Worm (Caenorhabditis elegans) whole organism, L4 larva: ENCODE results near the gene F14H3.5.

Experiments
- F10B5.3 ChIP-seq: sonication (generic microtip); optimal IDR thresholded peaks from 2 replicates; lab custom pipeline; 2016; ENCODE audit warnings: mild to moderate bottlenecking, missing genetic modification characterization, missing compliant biosample characterization
- F26F4.8 ChIP-seq: fragments of 200-800 bp; sonication (Bioruptor generic); conservative IDR thresholded peaks from 2 replicates; pipeline ENCODE4 v1.3.6; 2022; ENCODE audit warnings: missing genetic modification characterization, missing compliant biosample characterization
- F44E2.7 ChIP-seq: fragments of 200-800 bp; sonication (Bioruptor generic); IDR thresholded peaks from 2 replicates; pipeline ENCODE4 v2.1.2; 2022; ENCODE audit warnings: missing genetic modification characterization, missing compliant biosample characterization
- R02D3.7 ChIP-seq: fragments of 150-350 bp; sonication (generic microtip); optimal IDR thresholded peaks from 3 replicates; lab custom pipeline; 2014; ENCODE audit warnings: missing biosample characterization, missing genetic modification characterization
- T20F7.1 ChIP-seq: fragments of 200-800 bp; sonication (Bioruptor generic); optimal IDR thresholded peaks from 2 replicates; lab custom pipeline; 2018; ENCODE audit warnings: mild to moderate bottlenecking, missing genetic modification characterization, missing compliant biosample characterization
- Y48G9A.11 ChIP-seq: fragments of 200-800 bp; sonication (Bioruptor generic); IDR thresholded peaks from 2 replicates; pipeline ENCODE4 v1.3.6; 2022; ENCODE audit warnings: missing genetic modification reagents, missing genetic modification characterization, missing compliant biosample characterization
- Y75B8A.6 ChIP-seq: fragments of 200-800 bp; sonication (Bioruptor generic); IDR thresholded peaks from 2 replicates; pipeline ENCODE4 v1.3.6; 2022; ENCODE audit warnings: missing genetic modification reagents, missing genetic modification characterization, missing compliant biosample characterization
- aha-1 ChIP-seq: fragments of 150-350 bp; peaks from one replicate; lab custom pipeline; 2014; ENCODE audit warnings: missing biosample characterization, missing genetic modification characterization
- ama-1 ChIP-seq: fragments of 150-350 bp; optimal IDR thresholded peaks from 2 replicates; lab custom pipeline; 2014; ENCODE audit warnings: inconsistent platforms, mixed read lengths
- arid-1 ChIP-seq: fragments of 200-800 bp; sonication (Bioruptor generic); conservative IDR thresholded peaks from 2 replicates; pipeline ENCODE4 v1.3.6; 2022; ENCODE audit warnings: missing genetic modification reagents, missing genetic modification characterization, missing compliant biosample characterization
- ceh-20 ChIP-seq: fragments of 200-800 bp; sonication (Bioruptor generic); IDR thresholded peaks from 2 replicates; pipeline ENCODE4 v1.3.6; 2022; ENCODE audit warnings: missing genetic modification reagents, missing genetic modification characterization, missing compliant biosample characterization
- ceh-62 ChIP-seq: sonication (generic microtip); optimal IDR thresholded peaks from 2 replicates; lab custom pipeline; 2017; ENCODE audit warnings: missing biosample characterization, missing genetic modification characterization
- ctbp-1 ChIP-seq: fragments of 200-800 bp; sonication (Bioruptor generic); IDR thresholded peaks from 2 replicates; pipeline ENCODE4 v1.3.6; 2022; ENCODE audit warnings: missing genetic modification reagents, missing genetic modification characterization, missing compliant biosample characterization
- daf-12 ChIP-seq: fragments of 150-350 bp; optimal IDR thresholded peaks from 2 replicates; lab custom pipeline; 2014; ENCODE audit warnings: missing biosample characterization, missing genetic modification reagents, missing genetic modification characterization
- dmd-6 ChIP-seq: fragments of 200-800 bp; sonication (Bioruptor generic); IDR thresholded peaks from 2 replicates; pipeline ENCODE4 v1.3.6; 2022; ENCODE audit warnings: missing genetic modification reagents, missing genetic modification characterization, missing compliant biosample characterization
- dmd-9 ChIP-seq: fragments of 200-800 bp; sonication (Bioruptor generic); IDR thresholded peaks from 2 replicates; pipeline ENCODE4 v1.3.6; 2022; ENCODE audit warnings: missing genetic modification reagents, missing genetic modification characterization, missing compliant biosample characterization
- duxl-1 ChIP-seq: sonication (generic microtip); optimal IDR thresholded peaks from 2 replicates; lab custom pipeline; 2016; ENCODE audit warnings: mild to moderate bottlenecking, missing genetic modification characterization, moderate library complexity, missing compliant biosample characterization; ENCODE audit not compliant: poor library complexity
- dve-1 ChIP-seq: sonication (generic microtip); optimal IDR thresholded peaks from 2 replicates; lab custom pipeline; 2017; ENCODE audit warnings: antibody characterized with exemption, mild to moderate bottlenecking, missing genetic modification characterization, missing compliant biosample characterization; ENCODE audit not compliant: insufficient read depth
- fos-1 ChIP-seq: fragments of 150-350 bp; optimal IDR thresholded peaks from 2 replicates; lab custom pipeline; 2014; ENCODE audit warnings: missing biosample characterization, missing genetic modification characterization
- hlh-30 ChIP-seq: sonication (generic microtip); optimal IDR thresholded peaks from 2 replicates; lab custom pipeline; 2017; ENCODE audit warnings: antibody characterized with exemption, mild to moderate bottlenecking, missing genetic modification characterization, missing compliant biosample characterization; ENCODE audit not compliant: insufficient read depth
- jun-1 ChIP-seq: fragments of 150-350 bp; optimal IDR thresholded peaks from 2 replicates; lab custom pipeline; 2014; ENCODE audit warnings: missing biosample characterization, missing genetic modification reagents, missing genetic modification characterization
- lin-1 ChIP-seq: fragments of 200-800 bp; sonication (Bioruptor generic); IDR thresholded peaks from 2 replicates; pipeline ENCODE4 v1.3.6; 2022; ENCODE audit warnings: missing genetic modification reagents, missing genetic modification characterization, missing compliant biosample characterization
- lin-15B ChIP-seq: fragments of 150-350 bp; sonication (generic microtip); optimal IDR thresholded peaks from 3 replicates; lab custom pipeline; 2014; ENCODE audit warnings: missing biosample characterization, missing genetic modification characterization
- lir-3 ChIP-seq: sonication (generic microtip); optimal IDR thresholded peaks from 2 replicates; lab custom pipeline; 2016; ENCODE audit warnings: mild to moderate bottlenecking, missing genetic modification characterization, missing compliant biosample characterization
- madf-5 ChIP-seq, 2 experiments: fragments of 200-800 bp; sonication (Bioruptor generic); IDR thresholded peaks; 2 replicates each; pipeline ENCODE4 v1.3.6; 2022; ENCODE audit warnings: missing compliant biosample characterization in 2 of 2, missing genetic modification characterization in 2 of 2
- mdl-1 ChIP-seq, 2 experiments: fragments of 150-350 bp in 1 of 2; sonication (generic microtip) in 1 of 2; optimal IDR thresholded peaks; 2 replicates each; lab custom pipeline; 2014 to 2017; ENCODE audit warnings: missing biosample characterization in 2 of 2, missing genetic modification characterization in 2 of 2
- mes-2 ChIP-seq: sonication (generic microtip); optimal IDR thresholded peaks from 2 replicates; lab custom pipeline; 2016; ENCODE audit warnings: missing genotype, mild to moderate bottlenecking, missing genetic modification characterization, missing compliant biosample characterization; ENCODE audit not compliant: poor library complexity, severe bottlenecking
- mxl-2 ChIP-seq: fragments of 200-800 bp; sonication (Bioruptor generic); conservative IDR thresholded peaks from 2 replicates; pipeline ENCODE4 v1.3.6; 2022; ENCODE audit warnings: missing genetic modification reagents, missing genetic modification characterization, missing compliant biosample characterization
- mxl-3 ChIP-seq: fragments of 200-800 bp; sonication (Bioruptor generic); optimal IDR thresholded peaks from 2 replicates; lab custom pipeline; 2018; ENCODE audit warnings: mild to moderate bottlenecking, missing genetic modification characterization, missing compliant biosample characterization
- nhr-10 ChIP-seq: fragments of 150-350 bp; optimal IDR thresholded peaks from 2 replicates; lab custom pipeline; 2014; ENCODE audit warnings: missing biosample characterization, missing genetic modification characterization
- nhr-102 ChIP-seq: sonication (generic microtip); optimal IDR thresholded peaks from 2 replicates; lab custom pipeline; 2016; ENCODE audit warnings: mild to moderate bottlenecking, missing genetic modification characterization, moderate library complexity, missing compliant biosample characterization
- nhr-11 ChIP-seq: fragments of 150-350 bp; optimal IDR thresholded peaks from 2 replicates; lab custom pipeline; 2014; ENCODE audit warnings: missing biosample characterization, missing genetic modification characterization
- nhr-237 ChIP-seq: sonication (generic microtip); optimal IDR thresholded peaks from 2 replicates; lab custom pipeline; 2017; ENCODE audit warnings: missing biosample characterization, missing genetic modification characterization
- nhr-25 ChIP-seq: sonication (generic microtip); optimal IDR thresholded peaks from 2 replicates; lab custom pipeline; 2017; ENCODE audit warnings: missing genetic modification characterization, mild to moderate bottlenecking, missing compliant biosample characterization, antibody characterized with exemption, moderate library complexity, borderline replicate concordance; ENCODE audit not compliant: insufficient read depth
- nhr-28 ChIP-seq: fragments of 150-350 bp; optimal IDR thresholded peaks from 2 replicates; lab custom pipeline; 2014; ENCODE audit warnings: missing biosample characterization, missing genetic modification characterization
- nhr-42 ChIP-seq: fragments of 200-800 bp; sonication (Bioruptor generic); IDR thresholded peaks from 2 replicates; pipeline ENCODE4 v1.3.6; 2022; ENCODE audit warnings: missing genetic modification characterization, missing compliant biosample characterization
- nhr-6 ChIP-seq: fragments of 150-350 bp; optimal IDR thresholded peaks from 2 replicates; lab custom pipeline; 2014; ENCODE audit warnings: missing biosample characterization, missing genetic modification characterization
- nhr-77 ChIP-seq: fragments of 150-350 bp; optimal IDR thresholded peaks from 2 replicates; lab custom pipeline; 2014; ENCODE audit warnings: missing biosample characterization, missing genetic modification characterization
- php-3 ChIP-seq: fragments of 200-800 bp; sonication (Bioruptor generic); IDR thresholded peaks from 2 replicates; pipeline ENCODE4 v1.3.6; 2022; ENCODE audit warnings: missing genetic modification reagents, missing genetic modification characterization, missing compliant biosample characterization
- rbr-2 ChIP-seq: sonication (generic microtip); optimal IDR thresholded peaks from 2 replicates; lab custom pipeline; 2016; ENCODE audit warnings: missing genotype, missing genetic modification characterization, missing compliant biosample characterization
- set-16 ChIP-seq: fragments of 200-800 bp; sonication (Bioruptor generic); IDR thresholded peaks from 2 replicates; pipeline ENCODE4 v1.3.6; 2022; ENCODE audit warnings: missing genetic modification reagents, missing genetic modification characterization, missing compliant biosample characterization
- snpc-1.2 ChIP-seq: fragments of 200-800 bp; sonication (Bioruptor generic); IDR thresholded peaks from 2 replicates; pipeline ENCODE4 v1.3.6; 2022; ENCODE audit warnings: missing genetic modification reagents, missing genetic modification characterization, missing compliant biosample characterization
- spr-1 ChIP-seq: sonication (generic microtip); optimal IDR thresholded peaks from 2 replicates; lab custom pipeline; 2016; ENCODE audit warnings: mild to moderate bottlenecking, missing genetic modification characterization, missing compliant biosample characterization
- spr-3 ChIP-seq: fragments of 200-800 bp; sonication (Bioruptor generic); optimal IDR thresholded peaks from 2 replicates; lab custom pipeline; 2018; ENCODE audit warnings: mild to moderate bottlenecking, missing genetic modification characterization, missing compliant biosample characterization
- unc-39 ChIP-seq: sonication (generic microtip); optimal IDR thresholded peaks from 2 replicates; lab custom pipeline; 2017; ENCODE audit warnings: missing biosample characterization, missing genetic modification characterization
- zag-1 ChIP-seq: fragments of 150-350 bp; optimal IDR thresholded peaks from 2 replicates; lab custom pipeline; 2014; ENCODE audit warnings: missing biosample characterization, missing genetic modification characterization
- zip-2 ChIP-seq: fragments of 150-350 bp; optimal IDR thresholded peaks from 2 replicates; lab custom pipeline; 2014; ENCODE audit warnings: missing biosample characterization, missing genetic modification characterization

F14H3.5 gene

DNA sequence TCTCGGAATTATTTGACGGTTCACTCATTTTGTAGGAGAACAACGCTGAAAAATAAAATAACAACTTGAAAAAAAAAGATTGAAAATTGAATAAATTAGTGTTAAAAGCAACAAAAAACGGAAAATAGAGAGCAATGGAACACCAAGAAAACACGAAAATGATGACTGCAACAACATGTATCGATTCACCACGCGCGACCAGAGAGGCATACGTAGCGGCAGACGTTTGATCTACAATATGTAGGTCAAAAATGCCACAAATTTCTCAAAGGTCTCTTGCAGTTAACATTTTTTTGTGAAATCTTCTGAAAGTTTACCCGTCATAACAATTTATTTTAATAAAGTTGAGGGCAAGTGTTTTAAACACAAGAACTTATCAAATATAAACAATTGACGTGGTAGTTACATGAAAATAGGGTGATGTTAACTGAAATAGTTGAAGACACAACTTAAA is at the start of gene F14H3.5:
Gene F14H3.5, minus strand, starts transcription at position 51 of the 454 bp plus-strand sequence.
- TF ChIP-seq Y75B8A.6 (GFP tag; lab: Robert Waterston, UW) (no peak), madf-5 (GFP tag; IDR thresholded peaks at IDR 0.05; lab: Robert Waterston, UW) (no peak), nhr-42 (GFP tag; lab: Robert Waterston, UW) (no peak), snpc-1.2 (GFP tag; lab: Robert Waterston, UW) (no peak), nhr-25 (tag; lab: Kevin White, UChicago) (no peak), duxl-1 (tag; lab: Kevin White, UChicago) (no peak), F26F4.8 (no peak), aha-1 (tag; lab: Kevin White, UChicago) (no peak), dmd-9 (GFP tag; lab: Robert Waterston, UW) (no peak), mxl-3 (GFP tag; lab: Kevin White, UChicago) (no peak), lin-15B (tag; lab: Kevin White, UChicago) (no peak), lir-3 (tag; lab: Kevin White, UChicago) (no peak), nhr-77 (tag; lab: Kevin White, UChicago) (no peak), nhr-11 (tag; lab: Kevin White, UChicago) (no peak), rbr-2 (tag; lab: Kevin White, UChicago) (no peak)

DNA sequence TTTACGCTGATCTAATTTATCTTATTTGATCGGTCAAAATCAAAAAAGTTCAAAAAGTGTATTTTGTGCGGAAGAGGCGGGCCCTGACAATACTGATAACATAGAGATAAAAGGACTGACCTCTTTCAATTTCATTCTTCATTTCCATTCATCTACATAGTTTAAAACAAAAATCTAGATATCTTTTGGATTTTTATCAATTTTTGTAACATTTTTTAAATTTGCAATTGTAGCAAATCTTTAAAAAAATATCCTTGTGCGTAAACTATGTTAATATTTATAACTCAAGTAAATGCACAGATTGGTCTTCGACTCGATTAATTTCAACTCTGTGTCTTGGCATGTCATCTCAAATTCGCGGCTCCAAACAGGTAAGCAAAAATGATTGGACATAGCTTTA is 46.7 kb upstream of the F14H3.5 start, which contains the start of gene argk-1:
Gene argk-1, plus strand, starts transcription at position 301 of the 400 bp plus-strand sequence.
- no peak for TF ChIP-seq nhr-102 (tag; lab: Kevin White, UChicago)

DNA sequence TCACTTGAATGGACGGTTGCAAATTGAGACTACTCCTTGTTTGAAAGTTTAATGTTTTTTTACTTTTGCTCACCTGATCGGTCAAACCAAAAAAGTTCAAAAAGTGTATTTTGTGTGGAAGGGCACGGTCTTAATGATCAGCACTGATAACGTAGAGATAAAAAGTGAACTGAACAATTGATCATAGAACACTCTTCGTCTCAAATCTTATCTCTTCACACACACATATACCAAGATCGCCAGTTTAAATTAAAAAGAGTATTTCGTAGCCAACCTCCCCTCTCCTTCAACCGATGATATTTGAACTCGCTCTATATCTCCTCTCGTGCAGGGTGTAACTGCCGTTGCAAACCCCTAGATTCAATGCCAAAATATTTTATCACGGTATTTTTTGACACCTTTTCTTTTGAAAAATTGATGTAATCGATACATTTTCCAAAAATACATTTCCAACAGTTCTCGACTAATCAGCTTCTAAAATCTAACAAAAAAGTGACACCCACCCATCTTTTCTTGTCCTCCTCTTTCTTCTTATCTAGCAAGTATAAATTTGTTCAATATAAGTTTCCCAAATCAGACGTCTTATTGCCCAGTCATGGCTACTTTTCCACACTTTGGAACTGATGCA is 43.4 kb upstream of the F14H3.5 start, which contains the start of gene cth-1:
Gene cth-1, plus strand, starts transcription at position 578 of the 628 bp plus-strand sequence.
- TF ChIP-seq nhr-10 (tag; lab: Kevin White, UChicago): no peak
- TF ChIP-seq spr-1: no peak
- no peak for TF ChIP-seq fos-1 (tag; lab: Kevin White, UChicago)
- no peak for TF ChIP-seq ceh-62 (tag; lab: Kevin White, UChicago)
- TF ChIP-seq F44E2.7 (GFP tag; lab: Robert Waterston, UW): no peak
- peak; percentile 97 for TF ChIP-seq nhr-28
- no peak for TF ChIP-seq php-3 (GFP tag; lab: Robert Waterston, UW)
- peak; percentile 66 for TF ChIP-seq dve-1
- TF ChIP-seq lin-15B (tag; lab: Kevin White, UChicago): no peak
- no peak for TF ChIP-seq ceh-20
- no peak for TF ChIP-seq set-16
- no peak for TF ChIP-seq F10B5.3 (tag; lab: Kevin White, UChicago)
- no peak for TF ChIP-seq nhr-25 (tag; lab: Kevin White, UChicago)
- no peak for TF ChIP-seq nhr-237
- peak; percentile 32 for TF ChIP-seq hlh-30
- TF ChIP-seq ama-1 (lab: Kevin White, UChicago): no peak
- no peak for TF ChIP-seq arid-1 (GFP tag; lab: Robert Waterston, UW)
- TF ChIP-seq unc-39 (tag; lab: Kevin White, UChicago): no peak
- TF ChIP-seq mxl-3 (GFP tag; lab: Kevin White, UChicago): no peak
- TF ChIP-seq T20F7.1 (GFP tag; lab: Kevin White, UChicago): no peak
- TF ChIP-seq mdl-1 (tag; optimal IDR thresholded peaks at IDR 0.05; lab: Kevin White, UChicago): no peak
- TF ChIP-seq R02D3.7: no peak
- TF ChIP-seq mxl-2 (GFP tag; lab: Robert Waterston, UW): no peak
- peak; percentile 69 for TF ChIP-seq dmd-6 (GFP tag; lab: Robert Waterston, UW)
- no peak for TF ChIP-seq spr-3 (GFP tag; lab: Kevin White, UChicago)
- TF ChIP-seq zip-2: no peak
- TF ChIP-seq lin-1 (GFP tag; lab: Robert Waterston, UW): no peak
- no peak for TF ChIP-seq jun-1 (tag; lab: Kevin White, UChicago)
- no peak for TF ChIP-seq nhr-102 (tag; lab: Kevin White, UChicago)
- no peak for TF ChIP-seq ctbp-1
- no peak for TF ChIP-seq mes-2
- TF ChIP-seq zag-1 (tag; lab: Kevin White, UChicago): no peak
- TF ChIP-seq Y48G9A.11: no peak
- no peak for TF ChIP-seq daf-12 (tag; lab: Kevin White, UChicago)
- no peak for TF ChIP-seq nhr-6 (tag; lab: Kevin White, UChicago)
